Worm (Caenorhabditis elegans) whole organism, mixed stage, embryonic: ENCODE measurements around the gene F41C3.1.

Source experiments
- elt-3 ChIP-seq: fragments of 150-350 bp; optimal IDR thresholded peaks from 2 replicates; lab custom pipeline; 2014; ENCODE audit warnings: missing biosample characterization, missing genetic modification characterization
- nhr-76 ChIP-seq: sonication (generic microtip); optimal IDR thresholded peaks from 2 replicates; lab custom pipeline; 2017; ENCODE audit warnings: missing biosample characterization, missing genetic modification characterization
- unc-62 ChIP-seq: fragments of 150-350 bp; optimal IDR thresholded peaks from 2 replicates; lab custom pipeline; 2014; ENCODE audit warnings: missing biosample characterization, missing genetic modification reagents, missing genetic modification characterization

DNA sequence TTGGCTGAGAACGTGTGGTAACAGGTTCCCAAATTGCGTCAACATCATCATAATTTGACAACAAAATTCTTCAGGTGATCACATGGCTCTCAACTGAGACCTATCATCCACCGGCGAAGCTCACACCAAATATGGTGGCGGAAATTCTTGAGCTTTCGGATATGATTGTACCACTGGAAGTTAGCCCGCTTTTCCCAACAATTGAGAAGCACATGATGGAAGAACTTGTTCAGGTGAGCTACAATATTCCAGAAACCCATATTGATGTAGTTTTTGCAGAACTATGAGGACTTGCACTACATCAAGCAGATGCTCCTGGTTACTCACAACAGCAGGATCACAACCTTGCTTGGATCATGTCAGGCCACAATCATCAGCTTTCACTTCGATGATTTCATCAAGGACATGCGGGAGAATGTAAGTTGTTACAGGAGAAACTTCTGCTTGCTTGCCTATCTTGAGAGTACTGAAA lies at the start of gene F41C3.1:
- TF ChIP-seq unc-62 (GFP tag; lab: Kevin White, UChicago): no peak
- no peak for TF ChIP-seq nhr-76 (tag; lab: Kevin White, UChicago)
- TF ChIP-seq elt-3 (tag; lab: Kevin White, UChicago): no peak
